Fruit fly (Drosophila melanogaster) whole organism, prepupa: Measurements from ENCODE around the gene Spg7.
A peak's percentile ranks its signal among the peaks of the same experiment; 100 is the strongest.

ENCODE experiments used
- CG10669 ChIP-seq: fragments of 200-800 bp; sonication (Bioruptor generic); optimal IDR thresholded peaks from 3 replicates; lab custom pipeline; 2018; ENCODE audit warnings: missing biosample characterization, mild to moderate bottlenecking, missing genetic modification characterization, moderate library complexity
- CG11294 ChIP-seq: fragments of 200-800 bp; sonication (Bioruptor generic); IDR thresholded peaks from 2 replicates; pipeline ENCODE4 v1.3.6; 2022; ENCODE audit warnings: missing biosample characterization, missing genetic modification characterization
- CG11762 ChIP-seq: fragments of 200-800 bp; sonication (Bioruptor generic); optimal IDR thresholded peaks from 3 replicates; lab custom pipeline; 2016; ENCODE audit warnings: missing biosample characterization, missing genetic modification characterization; ENCODE audit not compliant: insufficient read depth
- CG11902 ChIP-seq: fragments of 200-800 bp; sonication (Bioruptor generic); optimal IDR thresholded peaks from 3 replicates; lab custom pipeline; 2016; ENCODE audit warnings: missing biosample characterization, missing genetic modification characterization
- CG15336 ChIP-seq: fragments of 200-800 bp; sonication (Bioruptor generic); IDR thresholded peaks from 2 replicates; pipeline ENCODE4 v1.3.6; 2022; ENCODE audit warnings: missing biosample characterization, missing genetic modification characterization
- CG1621 ChIP-seq: fragments of 200-800 bp; sonication (Bioruptor generic); optimal IDR thresholded peaks from 3 replicates; lab custom pipeline; 2018; ENCODE audit warnings: missing biosample characterization, mild to moderate bottlenecking, missing genetic modification characterization
- CG31627 ChIP-seq: fragments of 200-800 bp; sonication (Bioruptor generic); optimal IDR thresholded peaks from 3 replicates; lab custom pipeline; 2016; ENCODE audit warnings: missing biosample characterization, missing genetic modification characterization
- CG34406 ChIP-seq: fragments of 200-800 bp; sonication (Bioruptor generic); optimal IDR thresholded peaks from 3 replicates; lab custom pipeline; 2016; ENCODE audit warnings: missing biosample characterization, missing genetic modification characterization
- CG3919 ChIP-seq: fragments of 200-800 bp; sonication (Bioruptor generic); optimal IDR thresholded peaks from 3 replicates; lab custom pipeline; 2016; ENCODE audit warnings: missing biosample characterization, missing genetic modification characterization
- CG6163 ChIP-seq: fragments of 200-800 bp; sonication (Bioruptor generic); IDR thresholded peaks from 3 replicates; pipeline ENCODE4 v1.3.6; 2022; ENCODE audit warnings: missing biosample characterization, missing genetic modification characterization
- CG6276 ChIP-seq: fragments of 200-800 bp; sonication (Bioruptor generic); optimal IDR thresholded peaks from 2 replicates; lab custom pipeline; 2017; ENCODE audit warnings: missing biosample characterization, mild to moderate bottlenecking, missing genetic modification characterization
- CG6792 ChIP-seq: fragments of 200-800 bp; sonication (Bioruptor generic); optimal IDR thresholded peaks from 3 replicates; lab custom pipeline; 2016; ENCODE audit warnings: missing biosample characterization, missing genetic modification characterization
- CG6854 ChIP-seq: fragments of 200-800 bp; sonication (Bioruptor generic); optimal IDR thresholded peaks from 2 replicates; lab custom pipeline; 2017; ENCODE audit warnings: missing biosample characterization, mild to moderate bottlenecking, missing genetic modification characterization
- CG7368 ChIP-seq: fragments of 200-800 bp; sonication (Bioruptor generic); optimal IDR thresholded peaks from 3 replicates; lab custom pipeline; 2016; ENCODE audit warnings: missing biosample characterization, missing genetic modification characterization
- CG8119 ChIP-seq: fragments of 200-800 bp; sonication (Bioruptor generic); IDR thresholded peaks from 3 replicates; pipeline ENCODE4 v1.3.6; 2022; ENCODE audit warnings: missing biosample characterization, missing genetic modification characterization
- CG8319 ChIP-seq: fragments of 200-800 bp; sonication (Bioruptor generic); optimal IDR thresholded peaks from 3 replicates; lab custom pipeline; 2016; ENCODE audit warnings: missing biosample characterization, missing genetic modification characterization
- CG8632 ChIP-seq: fragments of 200-800 bp; sonication (Bioruptor generic); optimal IDR thresholded peaks from 3 replicates; lab custom pipeline; 2016; ENCODE audit warnings: missing biosample characterization, missing genetic modification characterization
- Eip75B ChIP-seq: fragments of 200-800 bp; sonication (Bioruptor generic); optimal IDR thresholded peaks from 3 replicates; lab custom pipeline; 2016; ENCODE audit warnings: missing biosample characterization, missing genetic modification characterization
- Eip78C ChIP-seq: fragments of 200-800 bp; sonication (Bioruptor generic); peaks from one replicate; lab custom pipeline; 2016; ENCODE audit warnings: missing biosample characterization, missing genetic modification characterization
- Eip93F ChIP-seq: fragments of 200-800 bp; sonication (Bioruptor generic); optimal IDR thresholded peaks from 2 replicates; lab custom pipeline; 2016; ENCODE audit warnings: missing biosample characterization, mild to moderate bottlenecking, missing genetic modification characterization
- Ets21C ChIP-seq: fragments of 200-800 bp; sonication (Bioruptor generic); optimal IDR thresholded peaks from 3 replicates; lab custom pipeline; 2016; ENCODE audit warnings: missing biosample characterization, missing genetic modification characterization
- Gug ChIP-seq: fragments of 200-800 bp; sonication (Bioruptor generic); IDR thresholded peaks from 2 replicates; pipeline ENCODE4 v1.3.6; 2022; ENCODE audit warnings: missing biosample characterization, missing genetic modification characterization
- Hr39 ChIP-seq: fragments of 200-800 bp; sonication (Bioruptor generic); optimal IDR thresholded peaks from 2 replicates; lab custom pipeline; 2016; ENCODE audit warnings: missing biosample characterization, missing genetic modification characterization
- Lpt ChIP-seq: fragments of 200-800 bp; sonication (Bioruptor generic); optimal IDR thresholded peaks from 3 replicates; lab custom pipeline; 2016; ENCODE audit warnings: missing biosample characterization, missing genetic modification characterization
- Met ChIP-seq: fragments of 200-800 bp; sonication (Bioruptor generic); optimal IDR thresholded peaks from 3 replicates; lab custom pipeline; 2016; ENCODE audit warnings: missing biosample characterization, missing genetic modification characterization
- Smox ChIP-seq: fragments of 200-800 bp; sonication (Bioruptor generic); optimal IDR thresholded peaks from 3 replicates; lab custom pipeline; 2016; ENCODE audit warnings: missing biosample characterization, missing genetic modification characterization
- Sox102F ChIP-seq: fragments of 200-800 bp; sonication (Bioruptor generic); optimal IDR thresholded peaks from 2 replicates; lab custom pipeline; 2016; ENCODE audit warnings: missing biosample characterization, mild to moderate bottlenecking, missing genetic modification characterization
- Sox14 ChIP-seq: fragments of 200-800 bp; sonication (Bioruptor generic); optimal IDR thresholded peaks from 3 replicates; lab custom pipeline; 2016; ENCODE audit warnings: missing biosample characterization, missing genetic modification characterization
- acj6 ChIP-seq: fragments of 200-800 bp; sonication (Bioruptor generic); optimal IDR thresholded peaks from 3 replicates; lab custom pipeline; 2016; ENCODE audit warnings: missing biosample characterization, missing genetic modification characterization
- cyc ChIP-seq: fragments of 200-800 bp; sonication (Bioruptor generic); optimal IDR thresholded peaks from 3 replicates; lab custom pipeline; 2016; ENCODE audit warnings: missing biosample characterization, missing genetic modification characterization
- dac ChIP-seq: fragments of 200-800 bp; sonication (Bioruptor generic); optimal IDR thresholded peaks from 2 replicates; lab custom pipeline; 2017; ENCODE audit warnings: missing biosample characterization, mild to moderate bottlenecking, missing genetic modification characterization
- esn ChIP-seq: fragments of 200-800 bp; sonication (Bioruptor generic); optimal IDR thresholded peaks from 2 replicates; lab custom pipeline; 2016; ENCODE audit warnings: missing biosample characterization, mild to moderate bottlenecking, missing genetic modification characterization, moderate library complexity
- fd59A ChIP-seq: fragments of 200-800 bp; sonication (Bioruptor generic); optimal IDR thresholded peaks from 2 replicates; lab custom pipeline; 2017; ENCODE audit warnings: missing biosample characterization, mild to moderate bottlenecking, missing genetic modification characterization, missing genetic modification reagents
- lz ChIP-seq: fragments of 200-800 bp; sonication (Bioruptor generic); optimal IDR thresholded peaks from 3 replicates; lab custom pipeline; 2016; ENCODE audit warnings: missing biosample characterization, missing genetic modification characterization
- pdm3 ChIP-seq: fragments of 200-800 bp; sonication (Bioruptor generic); optimal IDR thresholded peaks from 3 replicates; lab custom pipeline; 2016; ENCODE audit warnings: missing biosample characterization, missing genetic modification characterization
- spab ChIP-seq: fragments of 200-800 bp; sonication (Bioruptor generic); optimal IDR thresholded peaks from 2 replicates; lab custom pipeline; 2017; ENCODE audit warnings: missing biosample characterization, mild to moderate bottlenecking, missing genetic modification characterization, missing genetic modification reagents
- svp ChIP-seq: fragments of 200-800 bp; sonication (Bioruptor generic); peaks from one replicate; lab custom pipeline; 2016; ENCODE audit warnings: missing biosample characterization, missing genetic modification characterization
- topi ChIP-seq: fragments of 200-800 bp; sonication (Bioruptor generic); optimal IDR thresholded peaks from 3 replicates; lab custom pipeline; 2016; ENCODE audit warnings: missing biosample characterization, missing genetic modification characterization
- vri ChIP-seq: fragments of 200-800 bp; sonication (Bioruptor generic); optimal IDR thresholded peaks from 3 replicates; lab custom pipeline; 2016; ENCODE audit warnings: missing biosample characterization, mild to moderate bottlenecking, missing genetic modification characterization

Gene Spg7

DNA sequence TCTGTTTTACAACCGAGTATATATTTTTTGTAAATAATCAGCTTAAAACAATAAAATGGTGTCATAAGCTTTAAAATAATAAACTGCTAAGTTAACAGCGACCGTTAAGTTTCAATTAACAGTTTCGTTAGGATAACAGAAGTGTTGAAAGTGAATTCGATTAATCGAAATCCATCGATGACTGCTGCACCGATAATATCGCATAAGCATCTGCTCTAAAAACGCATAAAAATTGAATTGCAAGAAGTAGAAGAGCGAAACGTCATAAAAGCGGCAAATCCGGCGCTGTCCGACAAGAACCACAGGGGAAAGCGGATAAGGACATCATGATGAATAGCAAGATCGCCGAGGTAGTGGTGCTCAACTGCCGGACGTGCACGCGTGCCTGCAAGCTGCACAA is 29.5 kb upstream of the Spg7 start, which contains the start of gene dwg:
Gene dwg, plus strand, starts transcription at position 193 of the 400 bp plus-strand sequence.
- TF ChIP-seq CG11762 (GFP tag; lab: Kevin White, UChicago) (no peak), CG6792 (GFP tag; lab: Kevin White, UChicago) (no peak), CG34406 (no peak), CG8119 (GFP tag; lab: Robert Waterston, UW) (no peak), CG6276 (GFP tag; lab: Kevin White, UChicago) (no peak), CG31627 (GFP tag; lab: Kevin White, UChicago) (no peak)

DNA sequence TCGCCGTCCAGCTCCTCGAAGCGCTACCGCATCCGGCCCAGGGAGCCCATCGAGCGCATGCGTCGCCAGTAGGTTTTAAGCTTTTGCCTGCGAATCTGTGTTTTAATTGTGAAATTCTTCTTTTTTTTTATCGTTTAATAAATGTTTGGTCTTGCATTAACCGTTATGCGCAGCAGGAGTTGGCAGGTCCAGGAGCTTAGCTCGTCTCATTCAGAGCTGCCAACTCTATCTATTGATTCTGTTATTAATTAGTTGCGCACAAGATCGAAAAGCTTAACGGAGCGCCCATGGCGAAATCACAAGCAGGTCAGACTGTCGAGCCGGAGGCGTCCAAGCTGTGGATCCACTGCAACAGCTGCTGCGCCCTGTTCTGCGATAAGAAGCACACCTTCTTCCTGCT is 28.4 kb upstream of the Spg7 start, which contains the start of gene vilya:
Gene vilya, plus strand, starts transcription at position 259 of the 400 bp plus-strand sequence.
- no peak for TF ChIP-seq lz (GFP tag; lab: Kevin White, UChicago)
- no peak for TF ChIP-seq Met (GFP tag; lab: Kevin White, UChicago)
- no peak for TF ChIP-seq CG15336 (GFP tag; lab: Robert Waterston, UW)
- no peak for TF ChIP-seq acj6 (GFP tag; lab: Kevin White, UChicago)
- TF ChIP-seq CG6163 (GFP tag; lab: Robert Waterston, UW), result no peak
- TF ChIP-seq CG8119 (GFP tag; lab: Robert Waterston, UW), result no peak

DNA sequence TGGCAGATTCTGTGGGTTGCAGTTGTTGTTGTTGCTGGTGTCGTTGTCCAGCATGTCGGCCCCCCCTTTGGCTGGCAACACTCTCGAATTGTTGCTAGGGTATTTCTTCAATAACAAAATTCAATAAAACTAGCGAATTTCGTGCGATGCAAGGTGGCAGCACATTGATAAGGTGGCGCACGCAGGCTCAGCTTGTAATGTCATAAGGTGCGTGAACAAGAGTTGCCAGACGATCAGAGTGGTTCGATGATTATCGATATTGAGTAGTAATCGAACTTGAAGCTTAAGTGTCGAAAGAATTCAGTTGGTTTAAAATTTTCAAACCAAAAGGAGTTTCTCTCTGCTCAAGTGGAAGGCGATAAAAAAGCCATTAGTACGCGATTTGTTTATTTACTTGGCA is 22.1 kb upstream of the Spg7 start, which contains the start of gene CG2701:
Gene CG2701, minus strand, starts transcription at position 206 of the 400 bp plus-strand sequence.
- TF ChIP-seq CG1621 (tag; lab: Kevin White, UChicago), result no peak
- TF ChIP-seq spab (GFP tag; lab: Kevin White, UChicago), result no peak
- no peak for TF ChIP-seq CG7368 (GFP tag; lab: Kevin White, UChicago)
- TF ChIP-seq CG10669, result no peak
- TF ChIP-seq Sox102F (GFP tag; lab: Kevin White, UChicago), result no peak
- TF ChIP-seq esn (GFP tag; lab: Kevin White, UChicago), result peak; percentile 26
- no peak for TF ChIP-seq fd59A (GFP tag; lab: Kevin White, UChicago)
- TF ChIP-seq, all 60 proteins: peak for 1

DNA sequence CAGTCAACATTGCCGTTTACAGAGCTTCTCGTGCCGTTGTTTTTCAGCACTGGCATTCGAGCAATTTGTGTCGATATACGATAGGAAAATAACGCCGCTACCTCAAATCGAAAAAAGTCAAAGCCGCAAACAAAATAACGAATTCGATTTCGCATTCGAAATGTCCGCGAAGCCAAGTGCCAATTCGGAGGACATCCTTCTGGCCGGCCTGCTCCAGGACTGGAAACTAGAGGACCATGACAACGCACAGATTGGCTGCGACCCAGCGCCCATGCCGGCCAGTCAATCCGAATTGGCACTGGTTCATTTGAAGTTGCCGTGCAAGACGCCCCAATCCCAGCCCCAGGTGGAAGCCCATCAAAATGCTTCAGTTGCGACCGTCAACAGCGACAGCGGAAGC is 16.7 kb upstream of the Spg7 start:
- no peak for TF ChIP-seq vri (GFP tag; lab: Kevin White, UChicago)
- no peak for TF ChIP-seq Ets21C (GFP tag; lab: Kevin White, UChicago)
- no peak for TF ChIP-seq CG3919 (GFP tag; lab: Kevin White, UChicago)
- TF ChIP-seq pdm3 (GFP tag; lab: Kevin White, UChicago), result no peak
- no peak for TF ChIP-seq CG11762 (GFP tag; lab: Kevin White, UChicago)

DNA sequence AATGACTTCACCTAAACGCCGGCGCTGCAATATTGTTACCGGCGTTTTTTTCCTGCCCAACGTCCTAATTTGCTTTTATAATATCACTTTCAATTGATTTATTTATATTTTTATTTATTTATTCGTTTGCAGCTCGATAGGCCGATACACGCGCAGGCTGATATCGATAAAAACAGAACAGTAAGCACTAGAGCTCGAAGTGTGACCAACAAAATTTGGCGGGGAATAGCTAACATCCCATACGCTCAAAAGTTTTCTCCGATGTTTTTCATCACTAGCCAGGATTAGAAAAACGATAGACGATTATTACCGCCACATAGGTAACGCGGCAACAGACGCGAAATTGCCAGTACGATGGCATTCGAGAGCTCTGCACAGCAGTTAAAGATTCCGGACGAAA is 15.8 kb upstream of the Spg7 start, which contains the start of the genes CG2685 and CG2694:
Gene CG2685, minus strand, starts transcription at position 185 of the 400 bp plus-strand sequence.
Gene CG2694, plus strand, starts transcription at position 304 of the 400 bp plus-strand sequence.
- peak; percentile 15 for TF ChIP-seq esn (GFP tag; lab: Kevin White, UChicago)
- no peak for TF ChIP-seq CG8632 (GFP tag; lab: Kevin White, UChicago)
- no peak for TF ChIP-seq Eip93F (GFP tag; lab: Kevin White, UChicago)
- peak; percentile 21 for TF ChIP-seq Eip78C (GFP tag; lab: Kevin White, UChicago)

DNA sequence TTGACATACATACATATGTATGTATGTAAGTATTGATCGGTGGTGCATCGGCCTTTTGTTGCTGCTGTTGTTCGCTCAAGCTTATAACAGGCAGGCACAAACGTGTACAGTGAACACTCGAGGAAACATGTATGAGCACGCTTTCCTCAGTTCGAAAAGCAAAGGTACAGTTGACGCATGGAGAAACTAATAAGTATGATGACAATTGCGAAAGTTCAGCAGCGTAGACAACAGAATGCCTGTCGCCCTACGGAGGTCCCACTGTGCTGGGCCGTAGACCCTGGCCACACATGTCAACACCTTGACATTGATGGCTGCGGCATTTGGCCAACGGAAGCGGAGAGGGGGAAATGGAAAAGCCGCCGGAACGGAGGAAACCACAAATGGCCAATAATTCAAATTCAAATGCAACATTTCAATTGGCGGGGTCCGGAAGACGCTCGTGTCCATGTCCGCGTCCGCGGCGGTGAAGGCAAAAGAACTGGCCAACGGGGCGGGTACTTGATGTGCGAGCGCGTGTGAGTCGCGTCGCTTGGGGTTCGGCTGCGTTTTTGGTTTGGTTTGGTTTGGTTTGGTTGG is 10.2 kb upstream of the Spg7 start, which contains the start of gene CG2681:
Gene CG2681, plus strand, starts transcription at position 529 of the 579 bp plus-strand sequence.
- TF ChIP-seq CG11902 (GFP tag; lab: Kevin White, UChicago) (no peak), Eip75B (GFP tag; lab: Kevin White, UChicago) (no peak), CG6792 (GFP tag; lab: Kevin White, UChicago) (peak; percentile 2), CG8319 (no peak), vri (GFP tag; lab: Kevin White, UChicago) (no peak), lz (GFP tag; lab: Kevin White, UChicago) (peak; percentile 20), CG6854 (GFP tag; lab: Kevin White, UChicago) (no peak), Lpt (GFP tag; lab: Kevin White, UChicago) (no peak), svp (GFP tag; lab: Kevin White, UChicago) (no peak), esn (GFP tag; lab: Kevin White, UChicago) (peak; percentile 7), Hr39 (GFP tag; lab: Kevin White, UChicago) (peak; percentile 49), Eip78C (GFP tag; lab: Kevin White, UChicago) (peak; percentile 57), Sox14 (GFP tag; lab: Kevin White, UChicago) (peak; percentile 34), CG34406 (no peak), Gug (GFP tag; lab: Robert Waterston, UW) (peak; percentile 38; the same call in 1 of the 2 replicates), Smox (GFP tag; lab: Kevin White, UChicago) (no peak), CG15336 (GFP tag; lab: Robert Waterston, UW) (peak; percentile 33; the same call in 1 of the 2 replicates), CG31627 (GFP tag; lab: Kevin White, UChicago) (peak; percentile 22), CG6163 (GFP tag; lab: Robert Waterston, UW) (peak; percentile 71), cyc (GFP tag; lab: Kevin White, UChicago) (peak; percentile 16), dac (no peak), CG7368 (GFP tag; lab: Kevin White, UChicago) (peak; percentile 37), Met (GFP tag; lab: Kevin White, UChicago) (no peak), topi (GFP tag; lab: Kevin White, UChicago) (peak; percentile 18), CG11294 (GFP tag; lab: Robert Waterston, UW) (peak; percentile 46), pdm3 (GFP tag; lab: Kevin White, UChicago) (no peak)
